Worm (Caenorhabditis elegans) whole organism, L4 larva: ENCODE data around the gene rop-1.

Source experiments
- lin-13 ChIP-seq: fragments of 150-350 bp; optimal IDR thresholded peaks from 2 replicates; lab custom pipeline; 2014; ENCODE audit warnings: missing biosample characterization, missing genetic modification reagents, missing genetic modification characterization
- skn-1 ChIP-seq: fragments of 150-350 bp; optimal IDR thresholded peaks from 2 replicates; lab custom pipeline; 2014; ENCODE audit warnings: missing biosample characterization, missing genetic modification characterization

ce11 chrV:10245615-10246014 lies 9.2 kb downstream of the rop-1 start:
- no peak for TF ChIP-seq skn-1
- no peak for TF ChIP-seq lin-13 (GFP tag; lab: Kevin White, UChicago)
